Fruit fly (Drosophila melanogaster) whole organism, embryonic: ENCODE results near the gene CG11597.
A peak's percentile ranks its signal among the peaks of the same experiment; 100 is the strongest.

ENCODE experiments used
- Antp ChIP-seq: fragments of 200-800 bp; sonication (Bioruptor generic); optimal IDR thresholded peaks from 3 replicates; lab custom pipeline; 2016; ENCODE audit warnings: missing biosample characterization, missing genetic modification characterization
- Atf-2 ChIP-seq: fragments of 200-800 bp; sonication (Bioruptor generic); optimal IDR thresholded peaks from 2 replicates; lab custom pipeline; 2016; ENCODE audit warnings: missing biosample characterization, missing genetic modification characterization
- CG10959 ChIP-seq: fragments of 200-800 bp; sonication (Bioruptor generic); IDR thresholded peaks from 2 replicates; pipeline ENCODE4 v1.3.6; 2022; ENCODE audit warnings: missing biosample characterization, missing genetic modification characterization
- CG11695 ChIP-seq: fragments of 200-800 bp; sonication (Bioruptor generic); IDR thresholded peaks from 3 replicates; pipeline ENCODE4 v1.3.6; 2022; ENCODE audit warnings: missing biosample characterization, missing genetic modification characterization
- CG13287 ChIP-seq: fragments of 200-800 bp; sonication (Bioruptor generic); IDR thresholded peaks from 2 replicates; pipeline ENCODE4 v1.3.6; 2022; ENCODE audit warnings: missing biosample characterization, missing genetic modification characterization; ENCODE audit not compliant: partially characterized antibody
- CG15514 ChIP-seq: fragments of 200-800 bp; sonication (Bioruptor generic); optimal IDR thresholded peaks from 3 replicates; lab custom pipeline; 2017; ENCODE audit warnings: missing biosample characterization, missing genetic modification characterization, mild to moderate bottlenecking, moderate library complexity, missing genetic modification reagents
- CG1603 ChIP-seq: fragments of 200-800 bp; sonication (Bioruptor generic); optimal IDR thresholded peaks from 2 replicates; lab custom pipeline; 2019; ENCODE audit warnings: missing biosample characterization, mild to moderate bottlenecking, missing genetic modification characterization, moderate library complexity
- CG17385 ChIP-seq: fragments of 200-800 bp; sonication (Bioruptor generic); optimal IDR thresholded peaks from 3 replicates; lab custom pipeline; 2018; ENCODE audit warnings: missing biosample characterization, mild to moderate bottlenecking, missing genetic modification characterization
- CG30020 ChIP-seq: fragments of 200-800 bp; optimal IDR thresholded peaks from 2 replicates; lab custom pipeline; 2019; ENCODE audit warnings: missing biosample characterization, mild to moderate bottlenecking, missing genetic modification characterization, moderate library complexity
- CG3281 ChIP-seq: fragments of 200-800 bp; sonication (Bioruptor generic); optimal IDR thresholded peaks from 3 replicates; lab custom pipeline; 2017; ENCODE audit warnings: missing biosample characterization, mild to moderate bottlenecking, missing genetic modification characterization
- CG43689 ChIP-seq: fragments of 200-800 bp; sonication (Bioruptor generic); IDR thresholded peaks from 2 replicates; pipeline ENCODE4 v1.3.6; 2022; ENCODE audit warnings: missing biosample characterization, missing genetic modification characterization
- CG4820 ChIP-seq: fragments of 200-800 bp; sonication (Bioruptor generic); optimal IDR thresholded peaks from 3 replicates; lab custom pipeline; 2016; ENCODE audit warnings: missing biosample characterization, missing genetic modification characterization
- CG6683 ChIP-seq: fragments of 200-800 bp; sonication (Bioruptor generic); optimal IDR thresholded peaks from 2 replicates; lab custom pipeline; 2017; ENCODE audit warnings: missing biosample characterization, mild to moderate bottlenecking, missing genetic modification characterization, missing genetic modification reagents
- CG7357 ChIP-seq: fragments of 200-800 bp; sonication (Bioruptor generic); IDR thresholded peaks from 3 replicates; pipeline ENCODE4 v1.3.6; 2022; ENCODE audit warnings: missing biosample characterization, missing genetic modification characterization
- CG8765 ChIP-seq: fragments of 200-800 bp; sonication (Bioruptor generic); IDR thresholded peaks from 2 replicates; pipeline ENCODE4 v1.3.6; 2022; ENCODE audit warnings: missing biosample characterization, missing genetic modification characterization
- CG9932 ChIP-seq: fragments of 200-800 bp; sonication (Bioruptor generic); IDR thresholded peaks from 2 replicates; pipeline ENCODE4 v1.3.6; 2022; ENCODE audit warnings: missing biosample characterization, missing genetic modification characterization
- CrebB ChIP-seq: fragments of 200-800 bp; sonication (Bioruptor generic); optimal IDR thresholded peaks from 3 replicates; lab custom pipeline; 2018; ENCODE audit warnings: missing biosample characterization, mild to moderate bottlenecking, missing genetic modification characterization
- Dfd ChIP-seq, 2 experiments: fragments of >200 bp; optimal IDR thresholded peaks; 2 replicates each; lab custom pipeline; 2017; ENCODE audit warnings: missing biosample characterization in 2 of 2, missing genetic modification characterization in 2 of 2
- Doc2 ChIP-seq: fragments of 200-800 bp; sonication (Bioruptor generic); IDR thresholded peaks from 2 replicates; pipeline ENCODE4 v1.3.6; 2022; ENCODE audit warnings: missing biosample characterization, missing genetic modification characterization
- Doc3 ChIP-seq: fragments of 200-800 bp; sonication (Bioruptor generic); IDR thresholded peaks from 3 replicates; pipeline ENCODE4 v1.3.6; 2022; ENCODE audit warnings: missing biosample characterization, missing genetic modification characterization; ENCODE audit not compliant: partially characterized antibody
- Ets65A ChIP-seq: fragments of 200-800 bp; sonication (Bioruptor generic); peaks from one replicate; lab custom pipeline; 2016; ENCODE audit warnings: missing biosample characterization, missing genetic modification characterization
- Hand ChIP-seq: fragments of 200-800 bp; sonication (Bioruptor generic); optimal IDR thresholded peaks from 2 replicates; lab custom pipeline; 2017; ENCODE audit warnings: mild to moderate bottlenecking, missing biosample characterization, missing genetic modification reagents, missing genetic modification characterization
- HmgD ChIP-seq: fragments of 200-800 bp; sonication (Bioruptor generic); optimal IDR thresholded peaks from 3 replicates; lab custom pipeline; 2016; ENCODE audit warnings: missing biosample characterization, missing genetic modification characterization
- HmgZ ChIP-seq: fragments of 200-800 bp; sonication (Bioruptor generic); optimal IDR thresholded peaks from 2 replicates; lab custom pipeline; 2018; ENCODE audit warnings: missing biosample characterization, mild to moderate bottlenecking, missing genetic modification characterization
- Hsf ChIP-seq: fragments of 200-800 bp; sonication (Bioruptor generic); optimal IDR thresholded peaks from 3 replicates; lab custom pipeline; 2016; ENCODE audit warnings: missing biosample characterization, missing genetic modification characterization
- Myb ChIP-seq: fragments of 200-800 bp; sonication (Bioruptor generic); optimal IDR thresholded peaks from 2 replicates; lab custom pipeline; 2016; ENCODE audit warnings: missing biosample characterization, missing genetic modification characterization
- NC2α ChIP-seq: fragments of 200-800 bp; sonication (Bioruptor generic); optimal IDR thresholded peaks from 2 replicates; lab custom pipeline; 2016; ENCODE audit warnings: missing biosample characterization, missing genetic modification characterization
- Side ChIP-seq: fragments of 200-800 bp; sonication (Bioruptor generic); optimal IDR thresholded peaks from 2 replicates; lab custom pipeline; 2016; ENCODE audit warnings: missing biosample characterization, missing genetic modification characterization
- Xrp1 ChIP-seq: fragments of 200-800 bp; sonication (Bioruptor generic); IDR thresholded peaks from 2 replicates; pipeline ENCODE4 v1.3.6; 2022; ENCODE audit warnings: missing biosample characterization, missing genetic modification characterization
- aop ChIP-seq: fragments of 200-800 bp; sonication (Bioruptor generic); IDR thresholded peaks from 2 replicates; pipeline ENCODE4 v1.3.6; 2022; ENCODE audit warnings: missing biosample characterization, missing genetic modification characterization
- cas ChIP-seq: fragments of 200-800 bp; sonication (Bioruptor generic); IDR thresholded peaks from 2 replicates; pipeline ENCODE4 v1.3.6; 2022; ENCODE audit warnings: missing biosample characterization, missing genetic modification characterization
- chif ChIP-seq, 2 experiments: fragments of 200-800 bp; sonication (Bioruptor generic); optimal IDR thresholded peaks; 3 replicates each; lab custom pipeline; 2016; ENCODE audit warnings: missing biosample characterization in 2 of 2, missing genetic modification characterization in 2 of 2
- crc ChIP-seq: fragments of 200-800 bp; sonication (Bioruptor generic); optimal IDR thresholded peaks from 2 replicates; lab custom pipeline; 2016; ENCODE audit warnings: missing biosample characterization, missing genetic modification characterization
- crp ChIP-seq, 2 experiments: fragments of 200-800 bp; sonication (Bioruptor generic); optimal IDR thresholded peaks; 2 replicates in 1 of 2; 3 replicates in 1 of 2; lab custom pipeline; 2017; ENCODE audit warnings: missing biosample characterization in 2 of 2, missing genetic modification characterization in 2 of 2, mild to moderate bottlenecking in 1 of 2, moderate library complexity in 1 of 2
- ems ChIP-seq: fragments of 200-800 bp; sonication (Bioruptor generic); optimal IDR thresholded peaks from 3 replicates; lab custom pipeline; 2016; ENCODE audit warnings: missing biosample characterization, missing genetic modification characterization
- exex ChIP-seq: fragments of 200-800 bp; sonication (Bioruptor generic); optimal IDR thresholded peaks from 4 replicates; lab custom pipeline; 2018; ENCODE audit warnings: missing biosample characterization, mild to moderate bottlenecking, missing genetic modification characterization, moderate library complexity
- fd3F ChIP-seq: fragments of 200-800 bp; sonication (Bioruptor generic); optimal IDR thresholded peaks from 2 replicates; lab custom pipeline; 2018; ENCODE audit warnings: missing biosample characterization, mild to moderate bottlenecking, missing genetic modification characterization, moderate library complexity
- gcm2 ChIP-seq: fragments of 200-800 bp; sonication (Bioruptor generic); optimal IDR thresholded peaks from 2 replicates; lab custom pipeline; 2016; ENCODE audit warnings: missing biosample characterization, missing genetic modification characterization
- h ChIP-seq: fragments of >200 bp; optimal IDR thresholded peaks from 2 replicates; lab custom pipeline; 2017
- hb ChIP-seq: fragments of 200-800 bp; sonication (Bioruptor generic); IDR thresholded peaks from 3 replicates; pipeline ENCODE4 v1.3.6; 2022; ENCODE audit warnings: missing biosample characterization, missing genetic modification characterization; ENCODE audit not compliant: partially characterized antibody
- her ChIP-seq: fragments of 200-800 bp; sonication (Bioruptor generic); optimal IDR thresholded peaks from 2 replicates; lab custom pipeline; 2016; ENCODE audit warnings: missing biosample characterization, missing genetic modification characterization
- lmd ChIP-seq: fragments of 200-800 bp; sonication (Bioruptor generic); IDR thresholded peaks from 2 replicates; pipeline ENCODE4 v1.3.6; 2022; ENCODE audit warnings: missing biosample characterization, missing genetic modification characterization
- mam ChIP-seq: fragments of 200-800 bp; sonication (Bioruptor generic); optimal IDR thresholded peaks from 3 replicates; lab custom pipeline; 2016; ENCODE audit warnings: missing biosample characterization, missing genetic modification characterization
- nerfin-1 ChIP-seq: fragments of 200-800 bp; sonication (Bioruptor generic); optimal IDR thresholded peaks from 3 replicates; lab custom pipeline; 2019; ENCODE audit warnings: missing biosample characterization, mild to moderate bottlenecking, missing genetic modification characterization, moderate library complexity
- pb ChIP-seq: fragments of 200-800 bp; sonication (Bioruptor generic); optimal IDR thresholded peaks from 3 replicates; lab custom pipeline; 2016; ENCODE audit warnings: missing biosample characterization, missing genetic modification characterization
- pros ChIP-seq: fragments of 200-800 bp; sonication (Bioruptor generic); optimal IDR thresholded peaks from 3 replicates; lab custom pipeline; 2019; ENCODE audit warnings: missing biosample characterization, mild to moderate bottlenecking, missing genetic modification characterization, moderate library complexity
- tgo ChIP-seq: fragments of 200-800 bp; sonication (Bioruptor generic); IDR thresholded peaks from 3 replicates; pipeline ENCODE4 v1.3.6; 2022; ENCODE audit warnings: missing biosample characterization, missing genetic modification characterization
- tup ChIP-seq: fragments of 200-800 bp; sonication (Bioruptor generic); optimal IDR thresholded peaks from 2 replicates; lab custom pipeline; 2016; ENCODE audit warnings: missing biosample characterization, mild to moderate bottlenecking, missing genetic modification characterization, moderate library complexity
- usp ChIP-seq: fragments of >200 bp; optimal IDR thresholded peaks from 2 replicates; lab custom pipeline; 2017; ENCODE audit warnings: missing biosample characterization, missing genetic modification characterization
- vvl ChIP-seq: fragments of 200-800 bp; sonication (Bioruptor generic); IDR thresholded peaks from 2 replicates; pipeline ENCODE4 v1.3.6; 2022; ENCODE audit warnings: missing biosample characterization, missing genetic modification characterization
- wdn ChIP-seq: fragments of 200-800 bp; sonication (Bioruptor generic); IDR thresholded peaks from 2 replicates; pipeline ENCODE4 v1.3.6; 2022; ENCODE audit warnings: missing biosample characterization, missing genetic modification characterization
- wor ChIP-seq: fragments of 200-800 bp; sonication (Bioruptor generic); IDR thresholded peaks from 2 replicates; pipeline ENCODE4 v1.3.6; 2022; ENCODE audit warnings: missing biosample characterization, missing genetic modification characterization
- zfh1 ChIP-seq: fragments of 200-800 bp; sonication (Bioruptor generic); IDR thresholded peaks from 3 replicates; pipeline ENCODE4 v1.3.6; 2022; ENCODE audit warnings: missing biosample characterization, missing genetic modification characterization

The CG11597 gene

dm6 chr3L:11789773-11790172 is 32.3 kb downstream of the CG11597 start, which contains the start of gene Pi3K68D (continued):
- peak in 1 of 2 experiments; percentile 9 for TF ChIP-seq chif (GFP tag; optimal IDR thresholded peaks at IDR 0.05; lab: Kevin White, UChicago)
- TF ChIP-seq Doc3 (GFP tag; lab: Robert Waterston, UW), result peak; percentile 84
- TF ChIP-seq CG15514 (GFP tag; lab: Kevin White, UChicago), result peak; percentile 84
- no peak for TF ChIP-seq usp
- peak; percentile 21 for TF ChIP-seq her (GFP tag; lab: Kevin White, UChicago)
- TF ChIP-seq Myb (GFP tag; lab: Kevin White, UChicago), result peak; percentile 100
- TF ChIP-seq crc (GFP tag; lab: Kevin White, UChicago), result peak; percentile 15
- TF ChIP-seq cas (GFP tag; lab: Robert Waterston, UW), result no peak
- no peak for TF ChIP-seq fd3F (GFP tag; lab: Kevin White, UChicago)
- TF ChIP-seq Antp, result no peak
- peak; percentile 10 for TF ChIP-seq CrebB (tag; lab: Kevin White, UChicago)
- TF ChIP-seq mam (GFP tag; lab: Kevin White, UChicago), result peak; percentile 21
- peak; percentile 88 for TF ChIP-seq CG1603 (tag; lab: Kevin White, UChicago)
- no peak for TF ChIP-seq CG17385 (GFP tag; lab: Kevin White, UChicago)
- TF ChIP-seq CG43689, result no peak
- no peak for TF ChIP-seq pros
- no peak for TF ChIP-seq CG11695 (GFP tag; lab: Robert Waterston, UW)
- no peak for TF ChIP-seq tup (GFP tag; lab: Kevin White, UChicago)
- peak; percentile 95 for TF ChIP-seq CG13287 (GFP tag; lab: Robert Waterston, UW)
- TF ChIP-seq Side, result no peak
- TF ChIP-seq Hsf (GFP tag; lab: Kevin White, UChicago), result peak; percentile 12
- TF ChIP-seq Atf-2 (GFP tag; lab: Kevin White, UChicago), result no peak
- TF ChIP-seq CG3281 (GFP tag; lab: Kevin White, UChicago), result no peak
- TF ChIP-seq NC2α (GFP tag; lab: Kevin White, UChicago), result no peak
- TF ChIP-seq Hand (GFP tag; lab: Kevin White, UChicago), result no peak
- TF ChIP-seq HmgZ (tag; lab: Kevin White, UChicago), result peak; percentile 80
- TF ChIP-seq nerfin-1, result no peak
- peak; percentile 12 for TF ChIP-seq CG30020
- no peak for TF ChIP-seq vvl (GFP tag; lab: Robert Waterston, UW)
- no peak for TF ChIP-seq Dfd (GFP tag; optimal IDR thresholded peaks at IDR 0.05; lab: Kevin White, UChicago)
- TF ChIP-seq exex, result no peak
- TF ChIP-seq HmgD (GFP tag; lab: Kevin White, UChicago), result peak; percentile 79
- TF ChIP-seq Ets65A, result peak; percentile 16
- peak; percentile 90 for TF ChIP-seq hb (GFP tag; lab: Robert Waterston, UW)
- no peak for TF ChIP-seq CG8765 (GFP tag; lab: Robert Waterston, UW)
- no peak for TF ChIP-seq aop (GFP tag; lab: Robert Waterston, UW)
- no peak for TF ChIP-seq CG10959
- TF ChIP-seq wor, result no peak
- TF ChIP-seq gcm2 (GFP tag; lab: Kevin White, UChicago), result no peak
- no peak for TF ChIP-seq lmd (GFP tag; lab: Robert Waterston, UW)
- TF ChIP-seq CG6683 (GFP tag; lab: Kevin White, UChicago), result no peak
- TF ChIP-seq wdn, result no peak
- no peak for TF ChIP-seq CG7357 (GFP tag; lab: Robert Waterston, UW)
- no peak for TF ChIP-seq Doc2 (GFP tag; lab: Robert Waterston, UW)
- no peak for TF ChIP-seq h (lab: Kevin White, UChicago)
- no peak for TF ChIP-seq tgo (GFP tag; lab: Robert Waterston, UW)
- no peak for TF ChIP-seq Xrp1 (GFP tag; lab: Robert Waterston, UW)
- peak in 1 of 2 experiments; percentile 65 for TF ChIP-seq crp (GFP tag; optimal IDR thresholded peaks at IDR 0.05; lab: Kevin White, UChicago)
- TF ChIP-seq CG9932 (GFP tag; lab: Robert Waterston, UW), result peak; percentile 43; the same call in 1 of the 2 replicates
- no peak for TF ChIP-seq pb (GFP tag; lab: Kevin White, UChicago)
- no peak for TF ChIP-seq zfh1 (GFP tag; lab: Robert Waterston, UW)
- TF ChIP-seq ems (GFP tag; lab: Kevin White, UChicago), result no peak
- no peak for TF ChIP-seq CG4820 (GFP tag; lab: Kevin White, UChicago)
